Worm (Caenorhabditis elegans): Measurements from ENCODE around the gene Y62F5A.12.

ce11 chrII:11492843-11493242, 41.4 kb downstream of the Y62F5A.12 start, which contains the start of gene hacl-1:
- no peak for TF ChIP-seq tbx-37 (GFP tag; conservative IDR thresholded peaks at IDR 0.05)
- TF ChIP-seq B0310.2 (tag; optimal IDR thresholded peaks at IDR 0.05), result no peak
- no peak for TF ChIP-seq flt-1 (GFP tag; IDR thresholded peaks at IDR 0.05)
- TF ChIP-seq ama-1 (optimal IDR thresholded peaks at IDR 0.05), result no peak
- no peak for TF ChIP-seq tbx-11 (GFP tag; IDR thresholded peaks at IDR 0.05)

Data from whole organism, early embryonic.